Fruit fly (Drosophila melanogaster): ENCODE measurements around the gene Myt1.
A peak's percentile ranks its signal among the peaks of the same experiment; 100 is the strongest.

The Myt1 gene

dm6 chr3L:5731639-5732038 is 47.8 kb downstream of the Myt1 start:
- TF ChIP-seq abd-A (tag; optimal IDR thresholded peaks at IDR 0.05): peak; percentile 72
- no peak for TF ChIP-seq CG6654 (GFP tag; optimal IDR thresholded peaks at IDR 0.05)
- peak; percentile 51; the same call in 1 of the 2 replicates for TF ChIP-seq crol (GFP tag; IDR thresholded peaks at IDR 0.05)
- TF ChIP-seq CG32772 (GFP tag; IDR thresholded peaks at IDR 0.05): no peak
- TF ChIP-seq schlank (tag; optimal IDR thresholded peaks at IDR 0.05): no peak
- no peak for TF ChIP-seq CG2202 (tag; optimal IDR thresholded peaks at IDR 0.05)
- no peak for TF ChIP-seq kah (GFP tag; optimal IDR thresholded peaks at IDR 0.05)
- no peak for TF ChIP-seq zf30C (GFP tag; optimal IDR thresholded peaks at IDR 0.05)
- TF ChIP-seq CG7745 (tag; optimal IDR thresholded peaks at IDR 0.05): no peak
- TF ChIP-seq bcd (GFP tag; optimal IDR thresholded peaks at IDR 0.05): no peak
- no peak for TF ChIP-seq CG1233 (GFP tag; optimal IDR thresholded peaks at IDR 0.05)
- no peak for TF ChIP-seq CG30403 (GFP tag; optimal IDR thresholded peaks at IDR 0.05)
- no peak for TF ChIP-seq cas (GFP tag; IDR thresholded peaks at IDR 0.05)
- TF ChIP-seq oc (tag; optimal IDR thresholded peaks at IDR 0.05): no peak
- TF ChIP-seq trem (tag; optimal IDR thresholded peaks at IDR 0.05): no peak

Data from whole organism, embryonic.